Fruit fly (Drosophila melanogaster): ENCODE results near the gene CG43231.

DNA sequence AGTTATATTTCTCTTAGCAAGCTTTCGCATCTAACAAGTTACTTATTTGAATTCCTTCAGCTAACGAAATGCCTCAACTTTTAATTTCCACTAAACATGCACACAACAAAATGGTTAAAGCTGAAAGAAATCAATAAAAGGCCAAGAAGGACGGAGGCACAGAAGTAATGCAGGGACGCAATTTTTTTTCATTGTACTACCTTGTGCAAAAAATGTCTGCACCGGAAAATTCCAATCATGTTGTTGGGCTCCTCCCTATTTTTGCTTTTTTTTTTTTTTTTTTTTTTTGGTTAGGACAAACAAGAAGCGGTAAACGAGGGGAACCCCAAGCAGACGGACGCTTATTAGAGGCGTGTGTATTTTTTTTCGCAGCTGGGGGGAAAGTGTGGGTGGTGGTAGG is 17.0 kb downstream of the CG43231 start:
- TF ChIP-seq ttk (optimal IDR thresholded peaks at IDR 0.05) = no peak
- TF ChIP-seq psq (optimal IDR thresholded peaks at IDR 0.05) = no peak
- no peak for TF ChIP-seq insv (optimal IDR thresholded peaks at IDR 0.05)
- no peak for TF ChIP-seq Myc (optimal IDR thresholded peaks at IDR 0.05)
- TF ChIP-seq h (optimal IDR thresholded peaks at IDR 0.05) = no peak
- TF ChIP-seq Sin3A (optimal IDR thresholded peaks at IDR 0.05) = no peak
